Worm (Caenorhabditis elegans): Measurements from ENCODE around the gene C06E4.3.

DNA sequence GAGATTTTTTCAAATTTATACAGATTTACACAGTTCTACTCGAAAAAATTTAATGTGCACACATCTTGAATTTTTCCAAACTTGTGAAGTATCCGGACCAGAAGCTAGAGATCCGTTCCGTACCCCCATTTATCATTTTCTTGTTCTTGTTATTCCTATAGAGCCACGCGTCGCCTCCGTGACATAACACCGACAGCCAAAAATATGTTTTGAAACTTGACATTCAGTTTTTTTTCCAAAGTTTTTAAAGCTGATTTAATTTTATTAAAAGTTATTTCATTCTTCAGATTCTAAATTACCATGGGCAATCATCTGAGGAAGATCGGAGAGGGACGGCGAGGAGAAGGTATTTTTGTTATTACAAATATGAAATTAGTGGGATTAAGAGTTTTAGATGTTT is 10.5 kb upstream of the C06E4.3 start, which contains the start of gene D2024.18:
- no peak for TF ChIP-seq mdl-1 (tag; optimal IDR thresholded peaks at IDR 0.05)
- no peak for TF ChIP-seq ztf-11 (tag; optimal IDR thresholded peaks at IDR 0.05)
- no peak for TF ChIP-seq egl-27 (tag; optimal IDR thresholded peaks at IDR 0.05)
- no peak for TF ChIP-seq mxl-3 (GFP tag; optimal IDR thresholded peaks at IDR 0.05)
- TF ChIP-seq dpl-1 (GFP tag; optimal IDR thresholded peaks at IDR 0.05), result no peak
- TF ChIP-seq unc-62 (GFP tag; optimal IDR thresholded peaks at IDR 0.05 in 1 of 2), result no peak
- no peak for TF ChIP-seq unc-62 (tag; optimal IDR thresholded peaks at IDR 0.05)
- no peak for TF ChIP-seq lin-13 (GFP tag; optimal IDR thresholded peaks at IDR 0.05)
- no peak for TF ChIP-seq ama-1 (optimal IDR thresholded peaks at IDR 0.05)
- no peak for TF ChIP-seq daf-8 (GFP tag; IDR thresholded peaks at IDR 0.05)
- TF ChIP-seq snpc-4 (tag; optimal IDR thresholded peaks at IDR 0.05), result no peak
- no peak for TF ChIP-seq zag-1 (tag; optimal IDR thresholded peaks at IDR 0.05)
- no peak for TF ChIP-seq lsy-2 (tag; optimal IDR thresholded peaks at IDR 0.05)
- TF ChIP-seq saeg-2 (GFP tag; IDR thresholded peaks at IDR 0.05), result no peak

Measured in whole organism, L4 larva.